Fruit fly (Drosophila melanogaster) whole organism: Measurements from ENCODE around the gene CG6149.

Experiments
- pan ChIP-seq: fragments of >200 bp; optimal IDR thresholded peaks from 2 replicates; lab custom pipeline; 2017
- usp ChIP-seq: fragments of >200 bp; optimal IDR thresholded peaks from 2 replicates; lab custom pipeline; 2017; ENCODE audit warnings: missing biosample characterization, missing genetic modification characterization, mixed read lengths

DNA sequence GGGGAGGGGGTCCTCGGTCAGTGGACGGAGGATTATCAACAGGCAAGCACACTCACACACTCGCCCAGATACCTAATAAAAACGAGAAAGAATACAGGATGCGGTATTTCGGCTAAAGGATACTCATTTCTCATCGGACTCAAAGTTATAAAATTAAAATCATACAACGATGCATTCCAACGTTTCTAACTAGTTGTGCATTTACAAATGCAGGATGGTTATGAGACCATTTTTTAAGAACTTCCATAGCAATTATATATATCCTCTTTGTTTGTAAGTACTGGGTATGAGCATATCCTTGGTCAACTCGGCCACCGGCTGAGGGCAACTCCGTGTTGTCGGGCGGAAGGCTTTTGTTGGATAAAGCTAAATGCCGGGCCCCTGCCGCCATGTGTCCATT is 33.0 kb downstream of the CG6149 start:
- TF ChIP-seq usp (GFP tag; lab: Kevin White, UChicago) (no peak), pan (no peak)
